Fruit fly (Drosophila melanogaster) whole organism, embryonic: Measurements from ENCODE around the gene ninaC.

Experiments
- Abd-B ChIP-seq: fragments of 200-800 bp; sonication (Bioruptor generic); optimal IDR thresholded peaks from 2 replicates; lab custom pipeline; 2018; ENCODE audit warnings: missing biosample characterization, mild to moderate bottlenecking, missing genetic modification characterization, moderate library complexity
- BtbVII ChIP-seq: fragments of 200-800 bp; sonication (Bioruptor generic); optimal IDR thresholded peaks from 3 replicates; lab custom pipeline; 2017; ENCODE audit warnings: missing biosample characterization, mild to moderate bottlenecking, missing genetic modification characterization
- CG10209 ChIP-seq: fragments of 200-800 bp; sonication (Bioruptor generic); optimal IDR thresholded peaks from 3 replicates; lab custom pipeline; 2017; ENCODE audit warnings: missing biosample characterization, mild to moderate bottlenecking, missing genetic modification characterization, missing genetic modification reagents
- CG10321 ChIP-seq: fragments of 200-800 bp; sonication (Bioruptor generic); IDR thresholded peaks from 2 replicates; pipeline ENCODE4 v1.3.6; 2022; ENCODE audit warnings: missing biosample characterization, missing genetic modification characterization
- CG11696 ChIP-seq: fragments of 200-800 bp; sonication (Bioruptor generic); IDR thresholded peaks from 2 replicates; pipeline ENCODE4 v1.3.6; 2022; ENCODE audit warnings: missing biosample characterization, missing genetic modification characterization
- CG12769 ChIP-seq: fragments of 200-800 bp; sonication (Bioruptor generic); optimal IDR thresholded peaks from 2 replicates; lab custom pipeline; 2019; ENCODE audit warnings: missing biosample characterization, mild to moderate bottlenecking, missing genetic modification characterization, moderate library complexity
- CG14667 ChIP-seq: fragments of 200-800 bp; sonication (Bioruptor generic); IDR thresholded peaks from 2 replicates; pipeline ENCODE4 v1.3.6; 2022; ENCODE audit warnings: missing biosample characterization, missing genetic modification characterization
- CG15011 ChIP-seq: fragments of 200-800 bp; sonication (Bioruptor generic); optimal IDR thresholded peaks from 3 replicates; lab custom pipeline; 2018; ENCODE audit warnings: missing biosample characterization, mild to moderate bottlenecking, missing genetic modification characterization
- CG16779 ChIP-seq: fragments of 200-800 bp; sonication (Bioruptor generic); IDR thresholded peaks from 2 replicates; pipeline ENCODE4 v1.3.6; 2022; ENCODE audit warnings: missing biosample characterization, missing genetic modification characterization
- CG16815 ChIP-seq: fragments of 200-800 bp; sonication (Bioruptor generic); optimal IDR thresholded peaks from 3 replicates; lab custom pipeline; 2017; ENCODE audit warnings: missing biosample characterization, mild to moderate bottlenecking, missing genetic modification characterization
- CG18262 ChIP-seq: fragments of 200-800 bp; optimal IDR thresholded peaks from 3 replicates; lab custom pipeline; 2019; ENCODE audit warnings: missing biosample characterization, mild to moderate bottlenecking, missing genetic modification characterization, moderate library complexity
- CG18764 ChIP-seq: fragments of 200-800 bp; sonication (Bioruptor generic); optimal IDR thresholded peaks from 3 replicates; lab custom pipeline; 2016; ENCODE audit warnings: missing biosample characterization, missing genetic modification characterization
- CG2678 ChIP-seq: fragments of 200-800 bp; sonication (Bioruptor generic); optimal IDR thresholded peaks from 3 replicates; lab custom pipeline; 2019; ENCODE audit warnings: missing biosample characterization, mild to moderate bottlenecking, missing genetic modification characterization, moderate library complexity
- CG33213 ChIP-seq: fragments of 200-800 bp; sonication (Bioruptor generic); optimal IDR thresholded peaks from 3 replicates; lab custom pipeline; 2016; ENCODE audit warnings: missing biosample characterization, missing genetic modification characterization
- CG34224 ChIP-seq: fragments of 200-800 bp; sonication (Bioruptor generic); IDR thresholded peaks from 3 replicates; pipeline ENCODE4 v1.3.6; 2022; ENCODE audit warnings: missing biosample characterization, missing genetic modification characterization; ENCODE audit not compliant: partially characterized antibody
- CG43689 ChIP-seq: fragments of 200-800 bp; sonication (Bioruptor generic); IDR thresholded peaks from 2 replicates; pipeline ENCODE4 v1.3.6; 2022; ENCODE audit warnings: missing biosample characterization, missing genetic modification characterization
- CG4730 ChIP-seq: fragments of 200-800 bp; sonication (Bioruptor generic); IDR thresholded peaks from 2 replicates; pipeline ENCODE4 v1.3.6; 2022; ENCODE audit warnings: missing biosample characterization, missing genetic modification characterization
- CG6689 ChIP-seq: fragments of 200-800 bp; sonication (Bioruptor generic); IDR thresholded peaks from 2 replicates; pipeline ENCODE4 v1.3.6; 2022; ENCODE audit warnings: missing biosample characterization, missing genetic modification characterization
- CG6813 ChIP-seq: fragments of 200-800 bp; sonication (Bioruptor generic); optimal IDR thresholded peaks from 2 replicates; lab custom pipeline; 2017; ENCODE audit warnings: missing biosample characterization, missing genetic modification characterization, mild to moderate bottlenecking, moderate library complexity, missing genetic modification reagents
- CG8281 ChIP-seq: fragments of 200-800 bp; sonication (Bioruptor generic); optimal IDR thresholded peaks from 2 replicates; lab custom pipeline; 2018; ENCODE audit warnings: missing biosample characterization, mild to moderate bottlenecking, missing genetic modification characterization, moderate library complexity
- Dad ChIP-seq: fragments of 200-800 bp; sonication (Bioruptor generic); optimal IDR thresholded peaks from 3 replicates; lab custom pipeline; 2016; ENCODE audit warnings: missing biosample characterization, missing genetic modification characterization
- Dref ChIP-seq: fragments of 200-800 bp; sonication (Bioruptor generic); IDR thresholded peaks from 2 replicates; pipeline ENCODE4 v1.3.6; 2022; ENCODE audit warnings: missing biosample characterization, missing genetic modification characterization
- Ets65A ChIP-seq: fragments of 200-800 bp; sonication (Bioruptor generic); peaks from one replicate; lab custom pipeline; 2016; ENCODE audit warnings: missing biosample characterization, missing genetic modification characterization
- Gsc ChIP-seq: fragments of 200-800 bp; sonication (Bioruptor generic); IDR thresholded peaks from 2 replicates; pipeline ENCODE4 v1.3.6; 2022; ENCODE audit warnings: missing biosample characterization, missing genetic modification characterization
- H15 ChIP-seq: fragments of 200-800 bp; sonication (Bioruptor generic); IDR thresholded peaks from 3 replicates; pipeline ENCODE4 v1.3.6; 2022; ENCODE audit warnings: missing biosample characterization, missing genetic modification characterization
- HLH54F ChIP-seq: fragments of 200-800 bp; sonication (Bioruptor generic); optimal IDR thresholded peaks from 3 replicates; lab custom pipeline; 2016; ENCODE audit warnings: missing biosample characterization, missing genetic modification characterization
- Hsf ChIP-seq: fragments of 200-800 bp; sonication (Bioruptor generic); optimal IDR thresholded peaks from 3 replicates; lab custom pipeline; 2016; ENCODE audit warnings: missing biosample characterization, missing genetic modification characterization
- NfI ChIP-seq: fragments of 200-800 bp; sonication (Bioruptor generic); optimal IDR thresholded peaks from 3 replicates; lab custom pipeline; 2018; ENCODE audit warnings: missing biosample characterization, mild to moderate bottlenecking, missing genetic modification characterization, moderate library complexity
- Six4 ChIP-seq: fragments of 200-800 bp; sonication (Bioruptor generic); optimal IDR thresholded peaks from 2 replicates; lab custom pipeline; 2016; ENCODE audit warnings: missing biosample characterization, missing genetic modification characterization
- Sox102F ChIP-seq: fragments of 200-800 bp; sonication (Bioruptor generic); optimal IDR thresholded peaks from 2 replicates; lab custom pipeline; 2018; ENCODE audit warnings: missing biosample characterization, mild to moderate bottlenecking, missing genetic modification characterization, moderate library complexity
- Stat92E ChIP-seq, 3 experiments: fragments of >200 bp in 2 of 3; fragments of 200-800 bp in 1 of 3; sonication (Bioruptor generic) in 1 of 3; optimal IDR thresholded peaks; 2 replicates each; lab custom pipeline; 2017 to 2019; ENCODE audit warnings: missing biosample characterization in 3 of 3, missing genetic modification characterization in 3 of 3, mild to moderate bottlenecking in 1 of 3, moderate library complexity in 1 of 3
- Xbp1 ChIP-seq: fragments of 200-800 bp; sonication (Bioruptor generic); optimal IDR thresholded peaks from 3 replicates; lab custom pipeline; 2016; ENCODE audit warnings: missing biosample characterization, mild to moderate bottlenecking, missing genetic modification characterization
- corto ChIP-seq: fragments of 200-800 bp; sonication (Bioruptor generic); optimal IDR thresholded peaks from 2 replicates; lab custom pipeline; 2016; ENCODE audit warnings: missing biosample characterization, mild to moderate bottlenecking, missing genetic modification characterization, moderate library complexity
- dpn ChIP-seq, 2 experiments: fragments of 200-800 bp; sonication (Bioruptor generic); optimal IDR thresholded peaks; 3 replicates each; lab custom pipeline; 2016; ENCODE audit warnings: missing biosample characterization in 2 of 2, missing genetic modification characterization in 2 of 2
- fd96Cb ChIP-seq: fragments of 200-800 bp; sonication (Bioruptor generic); optimal IDR thresholded peaks from 2 replicates; lab custom pipeline; 2018; ENCODE audit warnings: missing biosample characterization, mild to moderate bottlenecking, missing genetic modification characterization, moderate library complexity
- fru ChIP-seq: fragments of >200 bp; optimal IDR thresholded peaks from 2 replicates; lab custom pipeline; 2017
- hkb ChIP-seq, 2 experiments: fragments of 200-800 bp in 1 of 2; fragments of >200 bp in 1 of 2; sonication (Bioruptor generic) in 1 of 2; IDR thresholded peaks in 1 of 2; optimal IDR thresholded peaks in 1 of 2; 2 replicates each; pipeline versions ENCODE4 v1.3.6 to Lab custom; 2017 to 2022; ENCODE audit warnings: missing biosample characterization in 1 of 2, missing genetic modification characterization in 1 of 2
- inv ChIP-seq: fragments of 200-800 bp; sonication (Bioruptor generic); IDR thresholded peaks from 2 replicates; pipeline ENCODE4 v1.3.6; 2022; ENCODE audit warnings: missing biosample characterization, missing genetic modification characterization; ENCODE audit not compliant: partially characterized antibody
- ken ChIP-seq: fragments of 200-800 bp; sonication (Bioruptor generic); IDR thresholded peaks from 3 replicates; pipeline ENCODE4 v1.3.6; 2022; ENCODE audit warnings: missing biosample characterization, missing genetic modification characterization
- knrl ChIP-seq: fragments of 200-800 bp; sonication (Bioruptor generic); IDR thresholded peaks from 3 replicates; pipeline ENCODE4 v1.3.6; 2022; ENCODE audit warnings: missing biosample characterization, missing genetic modification characterization; ENCODE audit not compliant: partially characterized antibody
- lilli ChIP-seq: fragments of 200-800 bp; sonication (Bioruptor generic); optimal IDR thresholded peaks from 3 replicates; lab custom pipeline; 2016; ENCODE audit warnings: missing biosample characterization, missing genetic modification characterization
- odd ChIP-seq: fragments of 200-800 bp; sonication (Bioruptor generic); optimal IDR thresholded peaks from 2 replicates; lab custom pipeline; 2017; ENCODE audit warnings: missing biosample characterization, mild to moderate bottlenecking, missing genetic modification characterization
- pho ChIP-seq: fragments of 200-800 bp; sonication (Bioruptor generic); optimal IDR thresholded peaks from 2 replicates; lab custom pipeline; 2016; ENCODE audit warnings: missing biosample characterization, missing genetic modification characterization
- ro ChIP-seq: fragments of 200-800 bp; sonication (Bioruptor generic); IDR thresholded peaks from 2 replicates; pipeline ENCODE4 v1.3.6; 2022; ENCODE audit warnings: missing biosample characterization, missing genetic modification characterization
- slou ChIP-seq: fragments of 200-800 bp; sonication (Bioruptor generic); optimal IDR thresholded peaks from 3 replicates; lab custom pipeline; 2016; ENCODE audit warnings: missing biosample characterization, missing genetic modification characterization
- slp2 ChIP-seq: fragments of 200-800 bp; sonication (Bioruptor generic); optimal IDR thresholded peaks from 2 replicates; lab custom pipeline; 2016; ENCODE audit warnings: missing biosample characterization, missing genetic modification characterization
- sna ChIP-seq: fragments of 200-800 bp; sonication (Bioruptor generic); IDR thresholded peaks from 2 replicates; pipeline ENCODE4 v1.3.6; 2022; ENCODE audit warnings: missing biosample characterization, missing genetic modification characterization; ENCODE audit not compliant: partially characterized antibody
- tup ChIP-seq: fragments of 200-800 bp; sonication (Bioruptor generic); optimal IDR thresholded peaks from 2 replicates; lab custom pipeline; 2016; ENCODE audit warnings: missing biosample characterization, mild to moderate bottlenecking, missing genetic modification characterization, moderate library complexity
- unc-4 ChIP-seq: fragments of 200-800 bp; sonication (Bioruptor generic); IDR thresholded peaks from 2 replicates; pipeline ENCODE4 v1.3.6; 2022; ENCODE audit warnings: missing biosample characterization, missing genetic modification characterization; ENCODE audit not compliant: partially characterized antibody

ninaC gene

DNA sequence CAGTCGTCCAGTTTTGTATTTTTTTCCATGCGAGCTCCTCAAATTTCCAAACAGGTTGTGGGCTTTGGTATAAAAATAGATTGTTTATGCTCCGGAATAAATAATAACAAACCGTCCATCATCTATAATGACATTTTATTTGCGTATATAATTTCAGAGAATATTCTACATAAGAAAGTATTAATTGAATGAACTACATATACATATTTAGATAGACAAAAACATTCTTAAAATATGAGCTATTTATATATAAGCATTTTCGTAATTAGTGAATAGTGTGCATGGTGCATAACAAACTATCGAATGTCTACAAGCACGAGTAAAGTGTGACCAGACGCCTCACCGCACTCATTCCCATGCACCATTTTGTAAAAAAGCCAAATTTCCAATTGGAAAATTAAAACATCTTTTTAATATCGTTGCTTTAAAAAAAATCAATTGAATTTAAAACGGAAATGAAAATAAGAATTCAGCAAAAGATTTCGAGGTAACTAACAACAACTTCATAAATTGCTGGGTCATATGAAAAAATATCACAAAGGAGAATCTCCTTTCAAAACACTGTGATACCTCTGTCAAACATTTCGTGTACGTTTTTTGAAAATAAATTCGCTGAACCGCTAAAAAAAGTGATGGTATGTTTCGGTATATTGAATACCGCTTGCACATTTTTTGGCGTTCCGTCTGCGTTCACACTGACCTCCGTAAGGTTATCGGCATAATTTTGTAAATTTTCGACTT lies 49.0 kb downstream of the ninaC start, which contains the start of gene muc (continued):
- peak; percentile 4 for TF ChIP-seq fd96Cb (tag; lab: Kevin White, UChicago)
- peak; percentile 19 for TF ChIP-seq HLH54F (GFP tag; lab: Kevin White, UChicago)
- TF ChIP-seq ro = no peak
- TF ChIP-seq CG10209 = peak; percentile 7
- TF ChIP-seq Gsc (GFP tag; lab: Robert Waterston, UW) = no peak
- TF ChIP-seq CG11696 (GFP tag; lab: Robert Waterston, UW) = 0 out of 2 replicates have a peak, but pooled peaks have one; percentile 16
- TF ChIP-seq tup (GFP tag; lab: Kevin White, UChicago) = no peak
- peak; percentile 56 for TF ChIP-seq unc-4 (GFP tag; lab: Robert Waterston, UW)
- no peak for TF ChIP-seq CG6813 (GFP tag; lab: Kevin White, UChicago)
- no peak for TF ChIP-seq Six4
- TF ChIP-seq Dref (GFP tag; lab: Robert Waterston, UW) = peak; percentile 46
- no peak for TF ChIP-seq CG8281
- peak; percentile 51 for TF ChIP-seq pho
- TF ChIP-seq CG2678 (tag; lab: Kevin White, UChicago) = peak; percentile 53
- 0 out of 3 replicates have a peak, but pooled peaks have one; percentile 8 for TF ChIP-seq ken (GFP tag; lab: Robert Waterston, UW)
- TF ChIP-seq odd (GFP tag; lab: Kevin White, UChicago) = no peak
- TF ChIP-seq CG6689 (GFP tag; lab: Robert Waterston, UW) = peak; percentile 40
- TF ChIP-seq BtbVII (GFP tag; lab: Kevin White, UChicago) = no peak
- no peak for TF ChIP-seq Dad (GFP tag; lab: Kevin White, UChicago)
- TF ChIP-seq CG16779 = no peak
- peak; percentile 2 for TF ChIP-seq Hsf
- no peak for TF ChIP-seq corto
- TF ChIP-seq slp2 (GFP tag; lab: Kevin White, UChicago) = no peak
- peak; percentile 66 for TF ChIP-seq inv (GFP tag; lab: Robert Waterston, UW)
- no peak for TF ChIP-seq CG14667 (GFP tag; lab: Robert Waterston, UW)
- TF ChIP-seq hkb (optimal IDR thresholded peaks at IDR 0.05; lab: Kevin White, UChicago) = peak; percentile 79
- TF ChIP-seq hkb (GFP tag; IDR thresholded peaks at IDR 0.05; lab: Robert Waterston, UW) = no peak
- TF ChIP-seq CG10321 (GFP tag; lab: Robert Waterston, UW) = no peak
- no peak for TF ChIP-seq CG43689 (GFP tag; lab: Robert Waterston, UW)
- peak; percentile 71 for TF ChIP-seq CG33213 (GFP tag; lab: Kevin White, UChicago)
- peak; percentile 28 to 44 for TF ChIP-seq dpn (GFP tag; optimal IDR thresholded peaks at IDR 0.05; lab: Kevin White, UChicago)
- no peak for TF ChIP-seq sna (GFP tag; lab: Robert Waterston, UW)
- TF ChIP-seq fru (lab: Kevin White, UChicago) = no peak
- TF ChIP-seq CG18764 (GFP tag; lab: Kevin White, UChicago) = peak; percentile 7
- TF ChIP-seq Ets65A (GFP tag; lab: Kevin White, UChicago) = peak; percentile 59
- TF ChIP-seq Abd-B (GFP tag; lab: Kevin White, UChicago) = peak; percentile 33
- TF ChIP-seq slou (GFP tag; lab: Kevin White, UChicago) = peak; percentile 41
- no peak for TF ChIP-seq CG34224
- TF ChIP-seq H15 (GFP tag; lab: Robert Waterston, UW) = no peak
- peak; percentile 59 for TF ChIP-seq CG12769
- TF ChIP-seq CG15011 = no peak
- TF ChIP-seq Stat92E (GFP tag; optimal IDR thresholded peaks at IDR 0.05; lab: Kevin White, UChicago) = peak in 1 of 3 experiments; percentile 78
- peak; percentile 71 for TF ChIP-seq knrl (GFP tag; lab: Robert Waterston, UW)
- peak; percentile 54 for TF ChIP-seq Xbp1
- peak; percentile 4 for TF ChIP-seq CG16815
- TF ChIP-seq NfI = peak; percentile 6
- TF ChIP-seq CG4730 (GFP tag; lab: Robert Waterston, UW) = no peak
- peak; percentile 59 for TF ChIP-seq lilli
- peak; percentile 29 for TF ChIP-seq CG18262 (tag; lab: Kevin White, UChicago)
- TF ChIP-seq Sox102F (GFP tag; lab: Kevin White, UChicago) = peak; percentile 33
